Worm (Caenorhabditis elegans) whole organism, L4/young adult: Measurements from ENCODE around the gene lbp-7.
A peak's percentile ranks its signal among the peaks of the same experiment; 100 is the strongest.

Experiments
- W03F9.2 ChIP-seq: fragments of 150-350 bp; optimal IDR thresholded peaks from 2 replicates; lab custom pipeline; 2014; ENCODE audit warnings: missing biosample characterization, missing genetic modification characterization
- dao-5 ChIP-seq: sonication (generic microtip); optimal IDR thresholded peaks from 2 replicates; lab custom pipeline; 2016; ENCODE audit warnings: missing genotype, missing genetic modification characterization, moderate library complexity, missing compliant biosample characterization
- him-1 ChIP-seq: sonication (generic microtip); optimal IDR thresholded peaks from 2 replicates; lab custom pipeline; 2016; ENCODE audit warnings: missing genotype, missing genetic modification reagents, missing genetic modification characterization, missing compliant biosample characterization

Gene lbp-7

DNA sequence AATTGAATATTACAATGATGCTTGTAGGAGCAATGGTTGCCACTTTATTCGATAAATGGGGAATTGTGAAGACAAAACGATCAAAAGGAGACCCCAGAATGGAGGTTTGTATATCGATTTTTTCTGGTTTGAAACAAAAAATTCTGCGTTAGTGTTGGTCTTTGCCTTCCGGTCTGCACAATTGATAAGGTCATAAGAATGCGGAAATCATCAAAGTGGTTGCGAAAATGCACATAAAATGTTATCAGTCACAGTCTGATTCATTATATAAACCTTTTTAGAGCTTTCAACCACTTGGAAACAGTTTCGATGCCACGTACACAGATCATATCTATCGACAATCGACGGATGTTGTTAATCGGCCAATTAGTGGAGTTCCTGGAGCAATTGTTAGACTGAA lies 14.2 kb downstream of the lbp-7 start:
- TF ChIP-seq dao-5 (tag; lab: Kevin White, UChicago) (no peak), him-1 (tag; lab: Kevin White, UChicago) (no peak), W03F9.2 (tag; lab: Kevin White, UChicago) (no peak)

DNA sequence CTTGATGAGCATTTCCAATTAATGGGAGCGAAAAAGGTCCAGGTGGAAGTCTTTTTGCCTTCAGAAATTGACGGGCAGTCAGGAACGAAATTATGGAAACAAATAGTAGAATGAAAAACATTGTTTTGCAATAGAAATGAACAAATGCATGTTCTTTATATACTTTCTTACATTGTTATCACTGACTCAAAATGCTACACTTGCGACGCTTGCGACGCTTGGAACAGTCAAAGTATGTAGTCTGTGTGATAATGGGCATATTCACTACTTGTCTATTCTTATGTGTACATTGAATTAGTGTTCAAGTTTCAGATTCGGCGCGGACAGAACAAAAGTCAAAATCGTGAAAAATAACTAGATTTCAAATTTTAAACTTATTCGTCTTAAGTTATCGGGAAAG lies 19.0 kb downstream of the lbp-7 start, which contains the start of gene cyp-35C1:
TSS of gene cyp-35C1 (minus strand) at position 132 of the 400 bp plus-strand sequence.
- TF ChIP-seq dao-5 (tag; lab: Kevin White, UChicago): no peak
- TF ChIP-seq him-1 (tag; lab: Kevin White, UChicago): no peak
- no peak for TF ChIP-seq W03F9.2 (tag; lab: Kevin White, UChicago)

DNA sequence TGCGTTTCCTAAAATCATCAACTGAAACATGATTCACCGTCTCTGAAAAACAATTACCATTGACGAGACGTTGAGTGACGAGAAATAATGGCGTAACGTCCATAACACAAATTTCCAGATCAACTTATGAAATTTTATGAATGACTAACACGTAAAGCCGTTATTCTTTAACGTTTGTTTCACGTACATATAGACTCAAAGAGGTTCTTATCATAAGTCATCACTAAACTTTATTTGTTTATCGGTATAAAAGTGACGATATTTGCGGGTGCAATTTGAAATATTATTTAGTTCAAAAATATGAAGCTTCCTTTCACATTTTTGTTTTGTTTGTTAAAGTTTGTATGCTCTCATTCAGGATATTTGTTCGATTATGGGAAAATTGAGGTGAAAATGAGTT lies 19.9 kb downstream of the lbp-7 start, which contains the start of gene oac-3:
TSS of gene oac-3 (plus strand) at position 301 of the 400 bp plus-strand sequence.
- TF ChIP-seq dao-5 (tag; lab: Kevin White, UChicago): no peak
- TF ChIP-seq W03F9.2 (tag; lab: Kevin White, UChicago): no peak
- TF ChIP-seq him-1 (tag; lab: Kevin White, UChicago): no peak

DNA sequence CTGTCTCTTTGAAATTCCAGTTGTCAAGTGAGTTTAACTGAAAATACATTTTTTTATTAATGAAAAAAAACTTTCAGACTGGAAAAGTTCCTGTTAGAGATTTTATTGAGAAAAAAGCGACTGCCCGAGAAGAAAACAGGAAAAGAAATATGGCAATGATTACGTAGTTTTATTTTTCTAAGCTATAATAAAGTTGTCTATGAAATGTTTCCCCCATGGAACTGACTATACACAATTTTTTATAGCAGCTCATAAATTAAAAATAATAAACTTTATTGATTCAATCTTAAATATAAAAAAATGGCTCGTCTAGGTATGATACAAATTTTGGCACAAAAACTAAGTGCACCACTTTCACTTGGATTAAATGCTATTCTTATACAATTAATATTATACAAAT lies 23.1 kb downstream of the lbp-7 start, which contains the start of gene C06B3.1:
TSS of gene C06B3.1 (plus strand) at position 301 of the 400 bp plus-strand sequence.
- TF ChIP-seq W03F9.2 (tag; lab: Kevin White, UChicago): no peak
- TF ChIP-seq dao-5 (tag; lab: Kevin White, UChicago): no peak
- no peak for TF ChIP-seq him-1 (tag; lab: Kevin White, UChicago)

DNA sequence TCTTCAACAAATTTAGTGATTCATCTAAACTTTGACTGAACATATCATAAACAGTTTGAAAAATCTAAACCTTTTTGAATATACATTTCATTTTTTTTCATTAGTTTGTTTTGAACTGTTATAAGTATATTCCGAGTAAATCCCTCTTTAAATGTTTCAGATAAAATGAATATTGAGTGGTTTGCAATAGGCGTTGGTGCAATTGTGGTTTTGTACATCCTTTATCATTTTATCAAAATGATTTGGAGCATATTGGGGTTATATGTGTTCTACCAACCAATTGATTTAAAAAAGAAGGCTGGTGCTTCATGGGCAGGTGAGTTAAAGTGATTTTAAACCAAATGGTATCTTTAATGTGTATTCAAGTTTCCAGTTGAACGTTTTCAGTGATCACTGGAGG lies 25.1 kb downstream of the lbp-7 start, which contains the start of gene stdh-3:
TSS of gene stdh-3 (plus strand) at position 166 of the 400 bp plus-strand sequence.
- TF ChIP-seq him-1 (tag; lab: Kevin White, UChicago) (no peak), dao-5 (tag; lab: Kevin White, UChicago) (no peak), W03F9.2 (tag; lab: Kevin White, UChicago) (no peak)

DNA sequence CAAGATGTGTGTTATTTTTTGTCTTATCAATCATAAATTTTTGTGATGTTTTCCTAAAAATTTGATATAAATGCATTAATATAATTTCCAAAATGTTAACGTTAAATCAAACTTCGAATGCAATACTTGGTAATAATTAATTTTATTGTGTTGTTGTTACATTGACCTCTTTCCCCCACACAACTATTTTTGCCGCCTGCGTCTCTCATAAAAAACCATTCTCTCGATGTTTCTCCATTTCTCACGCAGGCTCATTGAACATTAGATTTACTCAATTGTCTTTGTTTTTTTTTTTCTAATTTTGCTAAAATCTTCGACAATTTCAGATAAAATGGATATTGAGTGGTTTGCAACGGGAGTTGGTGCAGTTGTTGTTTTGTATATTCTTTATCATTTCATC lies 26.8 kb downstream of the lbp-7 start, which contains the start of gene stdh-1:
TSS of gene stdh-1 (plus strand) at position 327 of the 400 bp plus-strand sequence.
- TF ChIP-seq him-1 (tag; lab: Kevin White, UChicago) (no peak), dao-5 (tag; lab: Kevin White, UChicago) (no peak), W03F9.2 (tag; lab: Kevin White, UChicago) (no peak)

DNA sequence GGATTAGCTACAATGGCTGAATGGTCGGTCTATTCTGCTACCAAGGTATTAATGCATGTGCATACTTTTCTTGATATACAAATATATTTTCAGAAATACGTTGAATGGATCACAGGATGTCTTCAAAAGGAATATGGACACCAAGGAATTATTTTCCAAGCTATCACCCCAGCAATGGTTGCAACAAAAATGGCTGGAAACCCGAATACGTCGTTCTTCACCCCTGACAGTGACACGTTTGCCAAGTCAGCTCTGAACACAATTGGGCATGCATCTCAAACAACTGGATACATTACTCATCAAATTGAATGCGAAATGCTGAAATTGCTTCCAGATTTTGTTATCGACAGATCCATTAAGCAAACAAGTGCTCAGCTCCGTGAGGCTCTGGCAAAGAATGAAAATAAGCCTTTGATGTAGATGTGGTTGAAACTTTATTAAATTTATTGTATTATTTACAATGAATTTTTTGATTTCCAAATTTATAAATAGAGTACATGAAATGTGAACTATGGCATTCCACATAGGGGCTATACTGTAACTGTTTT lies 28.3 kb downstream of the lbp-7 start:
- TF ChIP-seq him-1 (tag; lab: Kevin White, UChicago): no peak

DNA sequence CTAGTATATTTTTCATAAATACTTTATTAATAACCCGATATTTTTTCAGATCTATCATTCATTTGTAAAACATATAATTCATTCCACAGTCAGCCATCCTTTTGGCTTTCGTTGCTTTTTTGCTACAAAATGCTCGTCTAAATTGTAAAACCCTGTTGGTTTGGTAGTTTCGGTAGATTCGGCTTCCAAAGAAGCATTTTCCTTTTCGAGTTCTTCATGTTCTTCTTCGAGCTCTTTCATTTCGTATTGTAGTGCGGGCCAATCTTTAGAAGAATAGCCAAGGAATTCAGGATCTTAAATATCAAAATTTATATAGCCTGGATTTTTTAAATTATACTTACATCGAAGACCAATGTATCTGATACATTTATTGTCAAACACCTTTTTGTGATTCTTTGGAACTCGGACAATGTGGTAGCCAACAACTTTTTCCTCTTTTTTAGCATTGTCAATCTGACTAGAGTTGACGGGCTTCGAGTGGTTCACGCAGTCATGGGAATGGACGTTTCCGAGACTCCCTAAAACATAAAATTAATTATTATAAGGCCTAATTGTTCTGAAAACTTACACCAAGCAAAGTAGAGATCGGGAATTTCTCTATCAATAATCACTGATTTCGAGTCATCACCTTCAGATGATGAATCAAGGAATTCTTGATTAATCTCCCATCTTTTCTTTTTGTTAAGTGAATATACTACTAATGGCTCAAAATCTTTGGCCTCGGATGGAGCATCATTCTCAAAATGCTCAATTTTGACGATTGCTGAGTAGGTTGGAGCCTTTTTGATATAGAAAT lies 29.0 kb downstream of the lbp-7 start:
- TF ChIP-seq dao-5 (tag; lab: Kevin White, UChicago): no peak
- no peak for TF ChIP-seq him-1 (tag; lab: Kevin White, UChicago)
- TF ChIP-seq W03F9.2 (tag; lab: Kevin White, UChicago): no peak

DNA sequence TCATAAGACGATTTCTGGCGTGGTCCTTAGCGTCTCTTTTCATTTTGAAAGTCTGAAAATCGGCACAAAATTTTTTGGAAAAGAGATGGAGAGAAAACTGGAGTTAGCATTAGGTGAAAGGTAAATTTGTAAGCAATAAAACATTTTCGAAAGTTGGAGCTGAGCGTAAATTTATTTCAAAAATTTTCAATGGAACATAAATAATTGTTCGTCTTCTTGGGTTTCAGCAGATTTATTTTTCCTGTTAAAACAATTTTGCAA lies 29.5 kb downstream of the lbp-7 start, which contains the start of gene C06B3.6:
TSS of gene C06B3.6 (minus strand) at position 52 of the 261 bp plus-strand sequence.
- TF ChIP-seq dao-5 (tag; lab: Kevin White, UChicago) (no peak), him-1 (tag; lab: Kevin White, UChicago) (no peak), W03F9.2 (tag; lab: Kevin White, UChicago) (no peak)

DNA sequence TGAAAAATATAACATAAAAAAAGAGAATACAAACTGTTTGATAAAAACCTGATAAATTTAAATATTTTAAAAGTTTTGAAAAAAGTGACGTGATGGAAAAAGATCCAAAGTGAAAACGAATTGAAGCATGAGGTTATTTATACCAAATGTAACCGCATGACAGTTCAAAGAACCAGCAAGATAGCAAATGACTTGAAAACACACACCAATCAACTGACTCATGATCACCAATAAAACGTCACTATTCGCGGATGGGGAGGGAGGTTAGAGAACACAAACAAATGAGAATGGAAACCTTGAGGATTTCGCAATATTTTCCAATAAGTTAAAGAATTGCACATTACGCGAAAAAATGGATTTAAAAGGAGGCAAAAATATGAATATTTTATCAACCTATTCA lies 30.0 kb downstream of the lbp-7 start, which contains the start of gene C06B3.7:
TSS of gene C06B3.7 (plus strand) at position 287 of the 400 bp plus-strand sequence.
- TF ChIP-seq W03F9.2 (tag; lab: Kevin White, UChicago) (peak; percentile 73), him-1 (tag; lab: Kevin White, UChicago) (no peak), dao-5 (tag; lab: Kevin White, UChicago) (no peak)

DNA sequence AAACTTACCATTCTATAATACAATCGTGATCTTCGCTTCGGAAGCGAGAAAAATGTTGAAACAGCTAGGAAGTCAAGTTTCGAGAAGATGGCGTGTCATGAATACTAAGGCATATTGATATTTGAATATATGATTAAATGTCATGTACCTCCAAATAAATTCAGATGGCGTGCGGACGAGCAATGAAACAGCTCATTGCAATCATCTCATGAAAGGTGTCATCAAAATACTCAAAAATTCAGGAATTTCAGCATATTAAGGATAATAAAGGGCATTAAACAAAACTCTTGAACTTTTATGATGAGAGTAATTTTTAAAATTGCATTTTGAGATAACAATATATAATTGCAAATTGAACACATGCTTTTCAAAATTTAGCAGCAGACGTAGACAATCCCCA lies 36.0 kb downstream of the lbp-7 start, which contains the start of gene gcy-32:
TSS of gene gcy-32 (minus strand) at position 101 of the 400 bp plus-strand sequence.
- no peak for TF ChIP-seq him-1 (tag; lab: Kevin White, UChicago)
- no peak for TF ChIP-seq W03F9.2 (tag; lab: Kevin White, UChicago)
- TF ChIP-seq dao-5 (tag; lab: Kevin White, UChicago): no peak

DNA sequence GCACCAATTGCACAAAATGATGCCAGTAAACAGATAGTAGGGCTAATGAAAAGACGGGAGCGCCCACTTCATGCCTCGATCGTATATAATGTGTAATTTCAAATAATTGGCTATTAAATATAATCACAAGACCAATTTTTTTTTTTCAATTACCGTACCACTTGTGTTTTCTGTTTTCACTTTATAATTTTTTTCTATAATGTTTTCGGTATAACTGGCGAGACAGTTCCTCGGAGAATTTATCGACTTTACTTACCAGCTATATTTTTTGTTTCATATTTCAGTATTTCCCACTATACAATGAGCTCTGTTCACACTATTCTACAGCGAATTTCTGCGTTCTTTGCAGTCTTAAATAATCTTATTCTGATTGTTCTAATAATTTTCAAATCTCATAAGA lies 36.8 kb downstream of the lbp-7 start, which contains the start of gene str-252:
TSS of gene str-252 (plus strand) at position 301 of the 400 bp plus-strand sequence.
- TF ChIP-seq dao-5 (tag; lab: Kevin White, UChicago): no peak
- no peak for TF ChIP-seq W03F9.2 (tag; lab: Kevin White, UChicago)
- no peak for TF ChIP-seq him-1 (tag; lab: Kevin White, UChicago)

DNA sequence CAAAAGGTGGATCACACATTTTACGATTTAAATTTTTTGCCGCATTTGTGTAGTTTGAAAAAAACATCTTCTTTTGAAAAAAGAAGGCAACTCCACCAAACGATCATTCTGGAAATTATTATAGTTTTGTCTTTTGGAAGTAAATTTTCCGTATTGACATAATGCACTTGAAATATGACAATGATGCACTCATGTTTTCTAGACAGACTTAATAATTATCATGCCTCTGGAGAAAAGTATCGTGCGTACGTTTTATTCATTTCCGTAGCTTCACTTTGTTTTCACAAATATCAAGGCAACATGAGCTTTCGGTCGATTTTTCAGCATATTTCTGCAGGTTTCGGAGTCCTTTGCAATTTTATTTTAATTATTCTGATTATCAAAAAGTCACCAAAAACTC lies 39.0 kb downstream of the lbp-7 start, which contains the start of gene str-250:
TSS of gene str-250 (plus strand) at position 301 of the 400 bp plus-strand sequence.
- no peak for TF ChIP-seq dao-5 (tag; lab: Kevin White, UChicago)
- TF ChIP-seq W03F9.2 (tag; lab: Kevin White, UChicago): no peak
- no peak for TF ChIP-seq him-1 (tag; lab: Kevin White, UChicago)
